Fruit fly (Drosophila melanogaster): ENCODE results near the gene CG11594.

CG11594 gene

dm6 chr3L:4071561-4072049 lies 45.8 kb upstream of the CG11594 start, which contains the start of gene wit (continued):
- TF ChIP-seq bcd (GFP tag; optimal IDR thresholded peaks at IDR 0.05): no peak
- no peak for TF ChIP-seq CG33557 (GFP tag; optimal IDR thresholded peaks at IDR 0.05)
- TF ChIP-seq Trl (optimal IDR thresholded peaks at IDR 0.05): peak; percentile 90 to 95
- peak; percentile 59 for TF ChIP-seq Trl (GFP tag; optimal IDR thresholded peaks at IDR 0.05)
- 0 out of 3 replicates have a peak, but pooled peaks have one; percentile 26 for TF ChIP-seq C15 (GFP tag; IDR thresholded peaks at IDR 0.05)
- peak; percentile 17; the same call in 1 of the 2 replicates for TF ChIP-seq E2f2 (GFP tag; IDR thresholded peaks at IDR 0.05)
- TF ChIP-seq tll (GFP tag; optimal IDR thresholded peaks at IDR 0.05): no peak
- TF ChIP-seq gro (GFP tag; optimal IDR thresholded peaks at IDR 0.05): peak; percentile 32
- TF ChIP-seq otp (GFP tag; IDR thresholded peaks at IDR 0.05): peak; percentile 58; the same call in 2 of the 3 replicates
- TF ChIP-seq E2f1 (GFP tag; IDR thresholded peaks at IDR 0.05): no peak
- TF ChIP-seq CG15514 (GFP tag; optimal IDR thresholded peaks at IDR 0.05): peak; percentile 52
- no peak for TF ChIP-seq jumu (GFP tag; optimal IDR thresholded peaks at IDR 0.05)
- no peak for TF ChIP-seq Asciz (GFP tag; optimal IDR thresholded peaks at IDR 0.05)
- peak; percentile 23 for TF ChIP-seq CG33213 (GFP tag; optimal IDR thresholded peaks at IDR 0.05)
- no peak for TF ChIP-seq CG1603 (tag; optimal IDR thresholded peaks at IDR 0.05)
- TF ChIP-seq CG15269 (tag; optimal IDR thresholded peaks at IDR 0.05): peak; percentile 24
- TF ChIP-seq HmgZ (tag; optimal IDR thresholded peaks at IDR 0.05): peak; percentile 26
- peak; percentile 55 for TF ChIP-seq abd-A (tag; optimal IDR thresholded peaks at IDR 0.05)
- TF ChIP-seq odd (GFP tag; optimal IDR thresholded peaks at IDR 0.05): peak; percentile 45
- 0 out of 2 replicates have a peak, but pooled peaks have one; percentile 36 for TF ChIP-seq slbo (GFP tag; IDR thresholded peaks at IDR 0.05)
- peak; percentile 25 for TF ChIP-seq lilli (GFP tag; optimal IDR thresholded peaks at IDR 0.05)
- no peak for TF ChIP-seq twi (tag; optimal IDR thresholded peaks at IDR 0.05)
- TF ChIP-seq CG7372 (GFP tag; IDR thresholded peaks at IDR 0.05): peak; percentile 47; the same call in 1 of the 2 replicates
- TF ChIP-seq cad (GFP tag; optimal IDR thresholded peaks at IDR 0.05): no peak
- peak; percentile 6 for TF ChIP-seq unpg (GFP tag; optimal IDR thresholded peaks at IDR 0.05)
- TF ChIP-seq HLHmδ (GFP tag; optimal IDR thresholded peaks at IDR 0.05): peak; percentile 78
- TF ChIP-seq Oaz (GFP tag; IDR thresholded peaks at IDR 0.05): no peak
- TF ChIP-seq org-1 (GFP tag; optimal IDR thresholded peaks at IDR 0.05): peak; percentile 31
- peak; percentile 67 for TF ChIP-seq Fer1 (GFP tag; optimal IDR thresholded peaks at IDR 0.05)
- no peak for TF ChIP-seq croc (GFP tag; conservative IDR thresholded peaks at IDR 0.05)
- TF ChIP-seq Hsf (GFP tag; optimal IDR thresholded peaks at IDR 0.05): peak; percentile 26
- TF ChIP-seq sens-2 (GFP tag; IDR thresholded peaks at IDR 0.05): no peak
- TF ChIP-seq CG3163 (GFP tag; optimal IDR thresholded peaks at IDR 0.05): peak; percentile 87
- TF ChIP-seq wek (GFP tag; optimal IDR thresholded peaks at IDR 0.05): peak; percentile 48
- TF ChIP-seq phol (tag; optimal IDR thresholded peaks at IDR 0.05): no peak
- no peak for TF ChIP-seq pan (optimal IDR thresholded peaks at IDR 0.05)
- peak in 1 of 2 experiments; percentile 30 for TF ChIP-seq pan (GFP tag; optimal IDR thresholded peaks at IDR 0.05 in 1 of 2, IDR thresholded peaks at IDR 0.05 in 1 of 2)
- TF ChIP-seq Mes4 (GFP tag; optimal IDR thresholded peaks at IDR 0.05): peak; percentile 35
- TF ChIP-seq gcm (GFP tag; optimal IDR thresholded peaks at IDR 0.05): no peak
- TF ChIP-seq NC2α (GFP tag; optimal IDR thresholded peaks at IDR 0.05): no peak
- TF ChIP-seq CG4404 (GFP tag; IDR thresholded peaks at IDR 0.05): no peak
- no peak for TF ChIP-seq shn (GFP tag; optimal IDR thresholded peaks at IDR 0.05)
- TF ChIP-seq CG12299 (tag; optimal IDR thresholded peaks at IDR 0.05): peak; percentile 21
- no peak for TF ChIP-seq Antp (GFP tag; optimal IDR thresholded peaks at IDR 0.05)
- TF ChIP-seq Drgx (GFP tag; IDR thresholded peaks at IDR 0.05): peak; percentile 48; the same call in 1 of the 2 replicates
- 0 out of 2 replicates have a peak, but pooled peaks have one; percentile 13 for TF ChIP-seq CG14014 (GFP tag; IDR thresholded peaks at IDR 0.05)
- peak; percentile 32 for TF ChIP-seq CG9932 (GFP tag; IDR thresholded peaks at IDR 0.05)
- TF ChIP-seq CG17829 (tag; optimal IDR thresholded peaks at IDR 0.05): no peak
- TF ChIP-seq CG14710 (tag; optimal IDR thresholded peaks at IDR 0.05): no peak
- TF ChIP-seq CG17328 (GFP tag; IDR thresholded peaks at IDR 0.05): no peak; the same call in 1 of the 2 replicates
- TF ChIP-seq nau (GFP tag; optimal IDR thresholded peaks at IDR 0.05): peak; percentile 41

Data from whole organism, embryonic.